Fruit fly (Drosophila melanogaster) whole organism, embryonic: Measurements from ENCODE around the gene Glut1.

Experiments used
- Aef1 ChIP-seq: fragments of 200-800 bp; sonication (Bioruptor generic); IDR thresholded peaks from 3 replicates; pipeline ENCODE4 v1.3.6; 2022; ENCODE audit warnings: missing biosample characterization, missing genetic modification characterization
- Antp ChIP-seq: fragments of 200-800 bp; sonication (Bioruptor generic); optimal IDR thresholded peaks from 3 replicates; lab custom pipeline; 2016; ENCODE audit warnings: missing biosample characterization, missing genetic modification characterization
- B-H2 ChIP-seq: fragments of 200-800 bp; sonication (Bioruptor generic); optimal IDR thresholded peaks from 2 replicates; lab custom pipeline; 2018; ENCODE audit warnings: missing biosample characterization, mild to moderate bottlenecking, missing genetic modification characterization
- Bgb ChIP-seq: fragments of 200-800 bp; sonication (Bioruptor generic); IDR thresholded peaks from 2 replicates; pipeline ENCODE4 v1.3.6; 2022; ENCODE audit warnings: missing biosample characterization, missing genetic modification characterization; ENCODE audit not compliant: partially characterized antibody
- CG1024 ChIP-seq: fragments of 200-800 bp; sonication (Bioruptor generic); IDR thresholded peaks from 2 replicates; pipeline ENCODE4 v1.3.6; 2022; ENCODE audit warnings: missing biosample characterization, missing genetic modification characterization
- CG10959 ChIP-seq: fragments of 200-800 bp; sonication (Bioruptor generic); IDR thresholded peaks from 2 replicates; pipeline ENCODE4 v1.3.6; 2022; ENCODE audit warnings: missing biosample characterization, missing genetic modification characterization
- CG12071 ChIP-seq: fragments of 200-800 bp; sonication (Bioruptor generic); optimal IDR thresholded peaks from 3 replicates; lab custom pipeline; 2018; ENCODE audit warnings: missing biosample characterization, mild to moderate bottlenecking, missing genetic modification characterization
- CG13624 ChIP-seq: fragments of 200-800 bp; sonication (Bioruptor generic); optimal IDR thresholded peaks from 2 replicates; lab custom pipeline; 2016; ENCODE audit warnings: missing biosample characterization, missing genetic modification characterization
- CG16779 ChIP-seq: fragments of 200-800 bp; sonication (Bioruptor generic); IDR thresholded peaks from 2 replicates; pipeline ENCODE4 v1.3.6; 2022; ENCODE audit warnings: missing biosample characterization, missing genetic modification characterization
- CG16863 ChIP-seq: fragments of 200-800 bp; sonication (Bioruptor generic); optimal IDR thresholded peaks from 3 replicates; lab custom pipeline; 2016; ENCODE audit warnings: missing biosample characterization, missing genetic modification characterization
- CG2120 ChIP-seq: fragments of 200-800 bp; sonication (Bioruptor generic); optimal IDR thresholded peaks from 3 replicates; lab custom pipeline; 2016; ENCODE audit warnings: missing biosample characterization, missing genetic modification characterization
- CG33557 ChIP-seq: fragments of 200-800 bp; sonication (Bioruptor generic); optimal IDR thresholded peaks from 2 replicates; lab custom pipeline; 2019; ENCODE audit warnings: missing biosample characterization, mild to moderate bottlenecking, missing genetic modification characterization, moderate library complexity
- CG3847 ChIP-seq: fragments of 200-800 bp; sonication (Bioruptor generic); IDR thresholded peaks from 2 replicates; pipeline ENCODE4 v1.3.6; 2022; ENCODE audit warnings: missing biosample characterization, missing genetic modification characterization
- CG4282 ChIP-seq: fragments of 200-800 bp; sonication (Bioruptor generic); optimal IDR thresholded peaks from 2 replicates; lab custom pipeline; 2016; ENCODE audit warnings: missing biosample characterization, missing genetic modification characterization
- CG4360 ChIP-seq: fragments of 200-800 bp; sonication (Bioruptor generic); IDR thresholded peaks from 2 replicates; pipeline ENCODE4 v1.3.6; 2022; ENCODE audit warnings: missing biosample characterization, missing genetic modification characterization
- CG6683 ChIP-seq: fragments of 200-800 bp; sonication (Bioruptor generic); optimal IDR thresholded peaks from 2 replicates; lab custom pipeline; 2017; ENCODE audit warnings: missing biosample characterization, mild to moderate bottlenecking, missing genetic modification characterization, missing genetic modification reagents
- CG6765 ChIP-seq: fragments of 200-800 bp; sonication (Bioruptor generic); optimal IDR thresholded peaks from 3 replicates; lab custom pipeline; 2017; ENCODE audit warnings: missing biosample characterization, mild to moderate bottlenecking, missing genetic modification characterization
- CG7963 ChIP-seq: fragments of 200-800 bp; sonication (Bioruptor generic); IDR thresholded peaks from 3 replicates; pipeline ENCODE4 v1.3.6; 2022; ENCODE audit warnings: missing biosample characterization, missing genetic modification characterization; ENCODE audit not compliant: partially characterized antibody
- CG8924 ChIP-seq: fragments of 200-800 bp; optimal IDR thresholded peaks from 3 replicates; lab custom pipeline; 2019; ENCODE audit warnings: missing biosample characterization, mild to moderate bottlenecking, missing genetic modification characterization, moderate library complexity
- CG9932 ChIP-seq: fragments of 200-800 bp; sonication (Bioruptor generic); IDR thresholded peaks from 2 replicates; pipeline ENCODE4 v1.3.6; 2022; ENCODE audit warnings: missing biosample characterization, missing genetic modification characterization
- D ChIP-seq, 2 experiments: fragments of 200-800 bp in 1 of 2; fragments of >200 bp in 1 of 2; sonication (Bioruptor generic) in 1 of 2; optimal IDR thresholded peaks; 2 replicates in 1 of 2; 3 replicates in 1 of 2; lab custom pipeline; 2017; ENCODE audit warnings: mild to moderate bottlenecking in 1 of 2, missing biosample characterization in 1 of 2, missing genetic modification characterization in 1 of 2, missing genetic modification reagents in 1 of 2
- Dp ChIP-seq: fragments of 200-800 bp; sonication (Bioruptor generic); optimal IDR thresholded peaks from 2 replicates; lab custom pipeline; 2018; ENCODE audit warnings: missing biosample characterization, mild to moderate bottlenecking, missing genetic modification characterization, moderate library complexity
- Drgx ChIP-seq: fragments of 200-800 bp; sonication (Bioruptor generic); IDR thresholded peaks from 2 replicates; pipeline ENCODE4 v1.3.6; 2022; ENCODE audit warnings: missing biosample characterization, missing genetic modification characterization
- E2f2 ChIP-seq: fragments of 200-800 bp; sonication (Bioruptor generic); IDR thresholded peaks from 2 replicates; pipeline ENCODE4 v1.3.6; 2022; ENCODE audit warnings: missing biosample characterization, missing genetic modification characterization
- HmgD ChIP-seq: fragments of 200-800 bp; sonication (Bioruptor generic); optimal IDR thresholded peaks from 3 replicates; lab custom pipeline; 2016; ENCODE audit warnings: missing biosample characterization, missing genetic modification characterization
- Mes4 ChIP-seq: fragments of 200-800 bp; sonication (Bioruptor generic); optimal IDR thresholded peaks from 2 replicates; lab custom pipeline; 2016; ENCODE audit warnings: missing biosample characterization, missing genetic modification characterization
- Six4 ChIP-seq: fragments of 200-800 bp; sonication (Bioruptor generic); optimal IDR thresholded peaks from 2 replicates; lab custom pipeline; 2016; ENCODE audit warnings: missing biosample characterization, missing genetic modification characterization
- Sox100B ChIP-seq: fragments of 200-800 bp; sonication (Bioruptor generic); optimal IDR thresholded peaks from 3 replicates; lab custom pipeline; 2018; ENCODE audit warnings: missing biosample characterization, mild to moderate bottlenecking, missing genetic modification characterization
- Spps ChIP-seq: fragments of 200-800 bp; sonication (Bioruptor generic); optimal IDR thresholded peaks from 2 replicates; lab custom pipeline; 2018; ENCODE audit warnings: missing biosample characterization, mild to moderate bottlenecking, missing genetic modification characterization
- Vsx1 ChIP-seq: fragments of 200-800 bp; sonication (Bioruptor generic); optimal IDR thresholded peaks from 2 replicates; lab custom pipeline; 2017; ENCODE audit warnings: missing biosample characterization, mild to moderate bottlenecking, missing genetic modification characterization, missing genetic modification reagents
- YL-1 ChIP-seq: fragments of 200-800 bp; sonication (Bioruptor generic); optimal IDR thresholded peaks from 3 replicates; lab custom pipeline; 2017; ENCODE audit warnings: missing biosample characterization, mild to moderate bottlenecking, missing genetic modification characterization
- abd-A ChIP-seq: fragments of 200-800 bp; sonication (Bioruptor generic); optimal IDR thresholded peaks from 3 replicates; lab custom pipeline; 2019; ENCODE audit warnings: missing biosample characterization, mild to moderate bottlenecking, missing genetic modification characterization, moderate library complexity
- ap ChIP-seq: fragments of 200-800 bp; sonication (Bioruptor generic); IDR thresholded peaks from 2 replicates; pipeline ENCODE4 v1.3.6; 2022; ENCODE audit warnings: missing biosample characterization, missing genetic modification characterization
- ato ChIP-seq: fragments of 200-800 bp; sonication (Bioruptor generic); IDR thresholded peaks from 2 replicates; pipeline ENCODE4 v1.3.6; 2022; ENCODE audit warnings: missing biosample characterization, missing genetic modification characterization; ENCODE audit not compliant: partially characterized antibody
- br ChIP-seq: fragments of >200 bp; optimal IDR thresholded peaks from 2 replicates; lab custom pipeline; 2017
- caup ChIP-seq: fragments of 200-800 bp; sonication (Bioruptor generic); optimal IDR thresholded peaks from 3 replicates; lab custom pipeline; 2017; ENCODE audit warnings: missing biosample characterization, mild to moderate bottlenecking, missing genetic modification characterization, moderate library complexity; ENCODE audit not compliant: severe bottlenecking
- chm ChIP-seq: fragments of 200-800 bp; sonication (Bioruptor generic); IDR thresholded peaks from 2 replicates; pipeline ENCODE4 v1.3.6; 2022; ENCODE audit warnings: missing biosample characterization, missing genetic modification characterization
- fd102C ChIP-seq: fragments of 200-800 bp; sonication (Bioruptor generic); optimal IDR thresholded peaks from 2 replicates; lab custom pipeline; 2018; ENCODE audit warnings: missing biosample characterization, mild to moderate bottlenecking, missing genetic modification characterization, moderate library complexity
- gce ChIP-seq: fragments of 200-800 bp; sonication (Bioruptor generic); IDR thresholded peaks from 3 replicates; pipeline ENCODE4 v1.3.6; 2022; ENCODE audit warnings: missing biosample characterization, missing genetic modification characterization
- gcm2 ChIP-seq: fragments of 200-800 bp; sonication (Bioruptor generic); optimal IDR thresholded peaks from 2 replicates; lab custom pipeline; 2016; ENCODE audit warnings: missing biosample characterization, missing genetic modification characterization
- hkb ChIP-seq, 2 experiments: fragments of 200-800 bp in 1 of 2; fragments of >200 bp in 1 of 2; sonication (Bioruptor generic) in 1 of 2; IDR thresholded peaks in 1 of 2; optimal IDR thresholded peaks in 1 of 2; 2 replicates each; pipeline versions ENCODE4 v1.3.6 to Lab custom; 2017 to 2022; ENCODE audit warnings: missing biosample characterization in 1 of 2, missing genetic modification characterization in 1 of 2
- maf-S ChIP-seq: fragments of 200-800 bp; sonication (Bioruptor generic); optimal IDR thresholded peaks from 2 replicates; lab custom pipeline; 2016; ENCODE audit warnings: missing biosample characterization, missing genetic modification characterization
- pzg ChIP-seq: fragments of 200-800 bp; sonication (Bioruptor generic); optimal IDR thresholded peaks from 3 replicates; lab custom pipeline; 2018; ENCODE audit warnings: missing biosample characterization, mild to moderate bottlenecking, missing genetic modification characterization, moderate library complexity
- schlank ChIP-seq: fragments of 200-800 bp; sonication (Bioruptor generic); optimal IDR thresholded peaks from 2 replicates; lab custom pipeline; 2018; ENCODE audit warnings: missing biosample characterization, mild to moderate bottlenecking, missing genetic modification characterization
- scrt ChIP-seq: fragments of 200-800 bp; sonication (Bioruptor generic); optimal IDR thresholded peaks from 2 replicates; lab custom pipeline; 2018; ENCODE audit warnings: missing biosample characterization, mild to moderate bottlenecking, missing genetic modification characterization, moderate library complexity
- seq ChIP-seq: fragments of 200-800 bp; sonication (Bioruptor generic); IDR thresholded peaks from 2 replicates; pipeline ENCODE4 v1.3.6; 2022; ENCODE audit warnings: missing biosample characterization, missing genetic modification characterization
- sim ChIP-seq: fragments of 200-800 bp; sonication (Bioruptor generic); IDR thresholded peaks from 2 replicates; pipeline ENCODE4 v1.3.6; 2022; ENCODE audit warnings: missing biosample characterization, missing genetic modification characterization
- slp2 ChIP-seq: fragments of 200-800 bp; sonication (Bioruptor generic); optimal IDR thresholded peaks from 2 replicates; lab custom pipeline; 2016; ENCODE audit warnings: missing biosample characterization, missing genetic modification characterization
- ssp ChIP-seq: fragments of 200-800 bp; sonication (Bioruptor generic); IDR thresholded peaks from 2 replicates; pipeline ENCODE4 v1.3.6; 2022; ENCODE audit warnings: missing biosample characterization, missing genetic modification characterization
- toy ChIP-seq: fragments of 200-800 bp; sonication (Bioruptor generic); IDR thresholded peaks from 2 replicates; pipeline ENCODE4 v1.3.6; 2022; ENCODE audit warnings: missing biosample characterization, missing genetic modification characterization
- zen2 ChIP-seq: fragments of 200-800 bp; sonication (Bioruptor generic); IDR thresholded peaks from 3 replicates; pipeline ENCODE4 v1.3.6; 2022; ENCODE audit warnings: missing biosample characterization, missing genetic modification characterization; ENCODE audit not compliant: partially characterized antibody

The Glut1 gene

DNA sequence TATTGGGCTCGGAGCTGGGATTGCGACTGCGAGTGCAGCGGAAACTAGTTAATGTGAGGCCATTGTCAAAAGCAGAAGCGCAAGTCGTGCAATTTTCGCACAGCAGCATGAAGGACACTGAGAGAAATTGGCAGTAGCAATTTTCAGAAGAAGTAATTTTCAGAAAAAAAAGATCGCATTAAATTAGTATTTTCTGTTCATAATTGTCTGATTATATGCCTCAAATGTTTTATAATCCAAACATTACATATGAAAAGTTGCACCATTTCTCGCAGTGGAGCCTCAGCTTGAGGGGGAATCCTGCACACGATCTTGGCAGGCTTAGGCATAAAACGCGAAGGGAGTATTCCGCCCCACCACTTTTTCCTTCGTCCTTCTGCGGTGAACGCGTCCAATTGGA, 9.5 kb upstream of the Glut1 start (continued):
- TF ChIP-seq Drgx: no peak
- TF ChIP-seq CG7963 (GFP tag; lab: Robert Waterston, UW): no peak
- no peak for TF ChIP-seq ap
- TF ChIP-seq CG3847 (GFP tag; lab: Robert Waterston, UW): no peak
- no peak for TF ChIP-seq Sox100B (GFP tag; lab: Kevin White, UChicago)
- no peak for TF ChIP-seq B-H2
- no peak for TF ChIP-seq hkb (optimal IDR thresholded peaks at IDR 0.05; lab: Kevin White, UChicago)
- peak; percentile 58 for TF ChIP-seq hkb (GFP tag; IDR thresholded peaks at IDR 0.05; lab: Robert Waterston, UW)
- no peak for TF ChIP-seq Dp (GFP tag; lab: Kevin White, UChicago)
- no peak for TF ChIP-seq schlank (tag; lab: Kevin White, UChicago)
- TF ChIP-seq ssp: peak; percentile 52
- peak; percentile 74 for TF ChIP-seq CG10959 (GFP tag; lab: Robert Waterston, UW)
- TF ChIP-seq CG12071 (GFP tag; lab: Kevin White, UChicago): no peak
- peak; percentile 48; the same call in 1 of the 2 replicates for TF ChIP-seq CG1024
- no peak for TF ChIP-seq abd-A
- peak; percentile 86 for TF ChIP-seq CG33557 (GFP tag; lab: Kevin White, UChicago)
- TF ChIP-seq pzg: no peak
- TF ChIP-seq Spps (tag; lab: Kevin White, UChicago): peak; percentile 56
- TF ChIP-seq toy (GFP tag; lab: Robert Waterston, UW): no peak
- TF ChIP-seq CG13624: no peak
- no peak for TF ChIP-seq CG16779 (GFP tag; lab: Robert Waterston, UW)
- TF ChIP-seq sim (GFP tag; lab: Robert Waterston, UW): peak; percentile 67
- TF ChIP-seq gce (GFP tag; lab: Robert Waterston, UW): peak; percentile 54; the same call in 2 of the 3 replicates
- peak; percentile 72; the same call in 1 of the 2 replicates for TF ChIP-seq chm
- no peak for TF ChIP-seq scrt (GFP tag; lab: Kevin White, UChicago)
- no peak for TF ChIP-seq Aef1 (GFP tag; lab: Robert Waterston, UW)
- TF ChIP-seq HmgD (GFP tag; lab: Kevin White, UChicago): peak; percentile 3
- peak; percentile 15; the same call in 1 of the 2 replicates for TF ChIP-seq E2f2 (GFP tag; lab: Robert Waterston, UW)
- TF ChIP-seq caup (GFP tag; lab: Kevin White, UChicago): no peak
- TF ChIP-seq CG4282: no peak
- TF ChIP-seq ato: no peak
- TF ChIP-seq CG9932 (GFP tag; lab: Robert Waterston, UW): no peak
- peak; percentile 72 for TF ChIP-seq Antp (GFP tag; lab: Kevin White, UChicago)
- no peak for TF ChIP-seq fd102C (GFP tag; lab: Kevin White, UChicago)
- peak; percentile 33 for TF ChIP-seq maf-S (GFP tag; lab: Kevin White, UChicago)
- peak; percentile 72 for TF ChIP-seq CG16863 (GFP tag; lab: Kevin White, UChicago)
- TF ChIP-seq zen2: no peak
- peak; percentile 63 for TF ChIP-seq Mes4 (GFP tag; lab: Kevin White, UChicago)
- peak; percentile 18; the same call in 1 of the 2 replicates for TF ChIP-seq seq (GFP tag; lab: Robert Waterston, UW)
- no peak for TF ChIP-seq Bgb
- no peak for TF ChIP-seq Vsx1 (GFP tag; lab: Kevin White, UChicago)
- TF ChIP-seq CG4360 (GFP tag; lab: Robert Waterston, UW): peak; percentile 31; the same call in 1 of the 2 replicates
- TF ChIP-seq gcm2 (GFP tag; lab: Kevin White, UChicago): peak; percentile 8
- no peak for TF ChIP-seq CG6683 (GFP tag; lab: Kevin White, UChicago)
- no peak for TF ChIP-seq D (optimal IDR thresholded peaks at IDR 0.05; lab: Kevin White, UChicago)
- TF ChIP-seq D (GFP tag; optimal IDR thresholded peaks at IDR 0.05; lab: Kevin White, UChicago): peak; percentile 74
- TF ChIP-seq CG6765: no peak
- no peak for TF ChIP-seq br (lab: Kevin White, UChicago)
- peak; percentile 35 for TF ChIP-seq CG8924 (tag; lab: Kevin White, UChicago)
- TF ChIP-seq slp2: peak; percentile 71
- no peak for TF ChIP-seq YL-1
- TF ChIP-seq Six4 (GFP tag; lab: Kevin White, UChicago): no peak
- TF ChIP-seq CG2120 (GFP tag; lab: Kevin White, UChicago): no peak
